Worm (Caenorhabditis elegans) whole organism, L2 larva: ENCODE results near the gene Y76A2B.4.

Experiments used
- F13H6.1 ChIP-seq: sonication (generic microtip); optimal IDR thresholded peaks from 2 replicates; lab custom pipeline; 2016; ENCODE audit warnings: missing genetic modification characterization, missing compliant biosample characterization
- alr-1 ChIP-seq: fragments of 150-350 bp; optimal IDR thresholded peaks from 2 replicates; lab custom pipeline; 2014; ENCODE audit warnings: missing biosample characterization, missing genetic modification characterization
- ama-1 ChIP-seq: fragments of 150-350 bp; optimal IDR thresholded peaks from 2 replicates; lab custom pipeline; 2018; ENCODE audit warnings: inconsistent platforms
- ceh-82 ChIP-seq: fragments of 150-350 bp; optimal IDR thresholded peaks from 2 replicates; lab custom pipeline; 2014; ENCODE audit warnings: missing biosample characterization, missing genetic modification characterization
- fos-1 ChIP-seq: fragments of 150-350 bp; optimal IDR thresholded peaks from 2 replicates; lab custom pipeline; 2014; ENCODE audit warnings: missing biosample characterization, missing genetic modification characterization
- lin-11 ChIP-seq: fragments of 150-350 bp; sonication (generic microtip); optimal IDR thresholded peaks from 2 replicates; lab custom pipeline; 2014; ENCODE audit warnings: missing biosample characterization, missing genetic modification characterization, inconsistent platforms, mixed read lengths
- nhr-10 ChIP-seq: sonication (generic microtip); optimal IDR thresholded peaks from 2 replicates; lab custom pipeline; 2017; ENCODE audit warnings: missing biosample characterization, missing genetic modification characterization
- nhr-11 ChIP-seq: fragments of 150-350 bp; optimal IDR thresholded peaks from 2 replicates; lab custom pipeline; 2014; ENCODE audit warnings: missing biosample characterization, missing genetic modification characterization
- nhr-12 ChIP-seq: fragments of 150-350 bp; optimal IDR thresholded peaks from 2 replicates; lab custom pipeline; 2014; ENCODE audit warnings: missing biosample characterization, missing genetic modification characterization
- nhr-25 ChIP-seq: fragments of 150-350 bp; sonication (generic microtip); optimal IDR thresholded peaks from 3 replicates; lab custom pipeline; 2014; ENCODE audit warnings: missing biosample characterization, missing genetic modification characterization
- skn-1 ChIP-seq: sonication (generic microtip); optimal IDR thresholded peaks from 2 replicates; lab custom pipeline; 2017; ENCODE audit warnings: missing biosample characterization, missing genetic modification characterization
- snpc-4 ChIP-seq: fragments of 150-350 bp; optimal IDR thresholded peaks from 2 replicates; lab custom pipeline; 2014; ENCODE audit warnings: missing biosample characterization, missing genetic modification characterization

- no peak for TF ChIP-seq ceh-82 (tag; lab: Kevin White, UChicago)
- no peak for TF ChIP-seq fos-1 (tag; lab: Kevin White, UChicago)
- TF ChIP-seq nhr-12, result no peak
- no peak for TF ChIP-seq snpc-4 (tag; lab: Kevin White, UChicago)
- TF ChIP-seq F13H6.1 (tag; lab: Kevin White, UChicago), result no peak
- no peak for TF ChIP-seq nhr-10 (tag; lab: Kevin White, UChicago)
- no peak for TF ChIP-seq ama-1 (lab: Kevin White, UChicago)
- TF ChIP-seq nhr-11 (tag; lab: Kevin White, UChicago), result no peak
- no peak for TF ChIP-seq nhr-25 (tag; lab: Kevin White, UChicago)
- TF ChIP-seq alr-1 (tag; lab: Kevin White, UChicago), result no peak
- TF ChIP-seq lin-11 (tag; lab: Kevin White, UChicago), result no peak
- no peak for TF ChIP-seq skn-1
Measured at ce11 chrIII:13530838-13531237, 15.7 kb downstream of the Y76A2B.4 start.
